Worm (Caenorhabditis elegans) whole organism, L2 larva: ENCODE data around the gene nhr-212.

Experiments
- blmp-1 ChIP-seq: sonication (generic microtip); optimal IDR thresholded peaks from 2 replicates; lab custom pipeline; 2017; ENCODE audit warnings: missing genetic modification characterization, mild to moderate bottlenecking, missing compliant biosample characterization, antibody characterized with exemption, moderate library complexity; ENCODE audit not compliant: insufficient read depth
- nhr-21 ChIP-seq: fragments of 150-350 bp; optimal IDR thresholded peaks from 2 replicates; lab custom pipeline; 2014; ENCODE audit warnings: missing biosample characterization, missing genetic modification characterization

DNA sequence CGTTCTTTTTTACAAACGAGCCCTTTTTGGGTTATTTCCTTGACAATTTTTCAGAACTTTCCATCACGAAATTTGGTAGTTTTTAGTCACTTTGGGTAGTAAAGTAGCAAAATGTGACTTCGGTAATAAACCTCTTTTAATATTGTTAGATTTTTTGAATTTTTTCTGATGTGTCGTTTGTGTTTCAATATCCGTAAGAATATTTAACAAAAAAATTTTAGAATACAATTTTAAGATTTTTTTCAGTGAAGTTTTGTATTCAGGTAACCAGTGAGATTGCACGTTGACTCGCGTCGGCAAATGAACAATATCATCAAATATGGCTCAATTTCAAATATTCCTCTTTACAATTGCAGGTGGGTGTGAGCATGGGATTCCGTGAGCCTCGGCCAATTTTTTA lies 12.1 kb upstream of the nhr-212 start, which contains the start of gene srt-31:
- no peak for TF ChIP-seq nhr-21 (tag; lab: Kevin White, UChicago)
- TF ChIP-seq blmp-1 (tag; lab: Kevin White, UChicago): no peak
